Worm (Caenorhabditis elegans) whole organism, early embryonic: ENCODE results near the gene rabr-3.

ENCODE experiments used
- B0310.2 ChIP-seq: sonication (generic microtip); optimal IDR thresholded peaks from 2 replicates; lab custom pipeline; 2016; ENCODE audit warnings: mild to moderate bottlenecking, missing genetic modification characterization, missing compliant biosample characterization
- F13C5.2 ChIP-seq: sonication (generic microtip); optimal IDR thresholded peaks from 2 replicates; lab custom pipeline; 2017; ENCODE audit warnings: mild to moderate bottlenecking, missing genetic modification characterization, inconsistent platforms, missing compliant biosample characterization
- aly-1 ChIP-seq: sonication (generic microtip); optimal IDR thresholded peaks from 2 replicates; lab custom pipeline; 2016; ENCODE audit warnings: missing genetic modification characterization, missing compliant biosample characterization
- ama-1 ChIP-seq: fragments of 150-350 bp; optimal IDR thresholded peaks from 2 replicates; lab custom pipeline; 2014
- ceh-13 ChIP-seq: fragments of 200-800 bp; sonication (Bioruptor generic); optimal IDR thresholded peaks from 2 replicates; lab custom pipeline; 2018; ENCODE audit warnings: mild to moderate bottlenecking, missing genetic modification characterization, missing compliant biosample characterization
- ceh-36 ChIP-seq: sonication (generic microtip); optimal IDR thresholded peaks from 2 replicates; lab custom pipeline; 2016; ENCODE audit warnings: missing genetic modification characterization, inconsistent platforms, missing compliant biosample characterization
- ets-7 ChIP-seq: sonication (generic microtip); optimal IDR thresholded peaks from 2 replicates; lab custom pipeline; 2016; ENCODE audit warnings: missing genotype, missing genetic modification characterization, missing compliant biosample characterization
- flt-1 ChIP-seq: fragments of 200-800 bp; sonication (Bioruptor generic); IDR thresholded peaks from 2 replicates; pipeline ENCODE4 v1.3.6; 2022; ENCODE audit warnings: missing genetic modification characterization, missing compliant biosample characterization
- hmbx-1 ChIP-seq: sonication (generic microtip); optimal IDR thresholded peaks from 2 replicates; lab custom pipeline; 2016; ENCODE audit warnings: mild to moderate bottlenecking, missing genetic modification characterization, missing compliant biosample characterization
- hmg-4 ChIP-seq: fragments of 200-800 bp; sonication (Bioruptor generic); optimal IDR thresholded peaks from 2 replicates; lab custom pipeline; 2018; ENCODE audit warnings: mild to moderate bottlenecking, missing genetic modification characterization, missing compliant biosample characterization
- hnd-1 ChIP-seq: sonication (generic microtip); optimal IDR thresholded peaks from 2 replicates; lab custom pipeline; 2016; ENCODE audit warnings: missing genetic modification characterization, missing compliant biosample characterization
- pes-1 ChIP-seq: fragments of 200-800 bp; sonication (Bioruptor generic); IDR thresholded peaks from 2 replicates; pipeline ENCODE4 v1.3.6; 2022; ENCODE audit warnings: missing genetic modification reagents, missing genetic modification characterization, missing compliant biosample characterization
- scrt-1 ChIP-seq: fragments of 200-800 bp; sonication (Bioruptor generic); IDR thresholded peaks from 2 replicates; pipeline ENCODE4 v1.3.6; 2022; ENCODE audit warnings: missing genetic modification characterization, missing compliant biosample characterization
- sea-1 ChIP-seq: fragments of 200-800 bp; sonication (Bioruptor generic); conservative IDR thresholded peaks from 2 replicates; pipeline ENCODE4 v1.3.6; 2022; ENCODE audit warnings: missing genetic modification characterization, missing compliant biosample characterization
- tbx-11 ChIP-seq: fragments of 200-800 bp; sonication (Bioruptor generic); IDR thresholded peaks from 2 replicates; pipeline ENCODE4 v1.3.6; 2022; ENCODE audit warnings: missing genetic modification characterization, missing compliant biosample characterization
- tbx-37 ChIP-seq: fragments of 200-800 bp; sonication (Bioruptor generic); conservative IDR thresholded peaks from 2 replicates; pipeline ENCODE4 v1.3.6; 2022; ENCODE audit warnings: missing genetic modification reagents, missing genetic modification characterization, missing compliant biosample characterization
- tra-4 ChIP-seq: sonication (generic microtip); optimal IDR thresholded peaks from 2 replicates; lab custom pipeline; 2017; ENCODE audit warnings: missing genetic modification characterization, missing compliant biosample characterization

Gene rabr-3

ce11 chrV:16211713-16212112, 16.2 kb downstream of the rabr-3 start:
- TF ChIP-seq sea-1 (GFP tag; lab: Robert Waterston, UW) (no peak), scrt-1 (GFP tag; lab: Robert Waterston, UW) (no peak), hmbx-1 (tag; lab: Kevin White, UChicago) (no peak), hmg-4 (GFP tag; lab: Kevin White, UChicago) (no peak), aly-1 (tag; lab: Kevin White, UChicago) (no peak), ceh-13 (GFP tag; lab: Kevin White, UChicago) (no peak), ets-7 (no peak), tbx-11 (GFP tag; lab: Robert Waterston, UW) (no peak), F13C5.2 (tag; lab: Kevin White, UChicago) (no peak), flt-1 (no peak), hnd-1 (tag; lab: Kevin White, UChicago) (no peak), tbx-37 (GFP tag; lab: Robert Waterston, UW) (no peak), tra-4 (tag; lab: Kevin White, UChicago) (no peak), ama-1 (lab: Kevin White, UChicago) (no peak)

ce11 chrV:16213323-16213722, 17.8 kb downstream of the rabr-3 start:
- no peak for TF ChIP-seq B0310.2 (tag; lab: Kevin White, UChicago)
- no peak for TF ChIP-seq ets-7
- no peak for TF ChIP-seq hmg-4 (GFP tag; lab: Kevin White, UChicago)
- no peak for TF ChIP-seq F13C5.2 (tag; lab: Kevin White, UChicago)
- no peak for TF ChIP-seq hnd-1 (tag; lab: Kevin White, UChicago)
- no peak for TF ChIP-seq flt-1
- no peak for TF ChIP-seq tra-4 (tag; lab: Kevin White, UChicago)
- TF ChIP-seq hmbx-1 (tag; lab: Kevin White, UChicago) = no peak
- TF ChIP-seq scrt-1 (GFP tag; lab: Robert Waterston, UW) = no peak
- TF ChIP-seq ceh-13 (GFP tag; lab: Kevin White, UChicago) = no peak

ce11 chrV:16214505-16214904, 19.0 kb downstream of the rabr-3 start, which contains the start of gene F11A5.9:
TSS of gene F11A5.9 (plus strand) at chrV:16214890.
- TF ChIP-seq ets-7 = no peak
- no peak for TF ChIP-seq aly-1 (tag; lab: Kevin White, UChicago)
- TF ChIP-seq tbx-37 (GFP tag; lab: Robert Waterston, UW) = no peak
- TF ChIP-seq hmbx-1 (tag; lab: Kevin White, UChicago) = no peak
- no peak for TF ChIP-seq sea-1 (GFP tag; lab: Robert Waterston, UW)
- TF ChIP-seq tra-4 (tag; lab: Kevin White, UChicago) = no peak
- no peak for TF ChIP-seq ceh-36
- no peak for TF ChIP-seq F13C5.2 (tag; lab: Kevin White, UChicago)
- TF ChIP-seq scrt-1 (GFP tag; lab: Robert Waterston, UW) = no peak
- TF ChIP-seq pes-1 = no peak
- TF ChIP-seq hmg-4 (GFP tag; lab: Kevin White, UChicago) = no peak
- TF ChIP-seq B0310.2 (tag; lab: Kevin White, UChicago) = no peak

- TF ChIP-seq F13C5.2 (tag; lab: Kevin White, UChicago) (no peak), B0310.2 (tag; lab: Kevin White, UChicago) (no peak), scrt-1 (GFP tag; lab: Robert Waterston, UW) (no peak), hmg-4 (GFP tag; lab: Kevin White, UChicago) (no peak), hnd-1 (tag; lab: Kevin White, UChicago) (no peak), sea-1 (GFP tag; lab: Robert Waterston, UW) (no peak), aly-1 (tag; lab: Kevin White, UChicago) (no peak), tra-4 (tag; lab: Kevin White, UChicago) (no peak), tbx-11 (GFP tag; lab: Robert Waterston, UW) (no peak), tbx-37 (GFP tag; lab: Robert Waterston, UW) (no peak), ceh-36 (no peak), pes-1 (no peak), ceh-13 (GFP tag; lab: Kevin White, UChicago) (no peak), ama-1 (lab: Kevin White, UChicago) (no peak)
These were observed 23.0 kb downstream of the rabr-3 start, which contains the start of gene F11A5.15 for ce11 chrV:16218522-16218921. TSS of gene F11A5.15 (minus strand) at chrV:16218622.

- no peak for TF ChIP-seq tbx-11 (GFP tag; lab: Robert Waterston, UW)
- no peak for TF ChIP-seq tra-4 (tag; lab: Kevin White, UChicago)
- TF ChIP-seq ceh-36 = no peak
- no peak for TF ChIP-seq tbx-37 (GFP tag; lab: Robert Waterston, UW)
- no peak for TF ChIP-seq hmbx-1 (tag; lab: Kevin White, UChicago)
- TF ChIP-seq ceh-13 (GFP tag; lab: Kevin White, UChicago) = no peak
These were observed 23.7 kb downstream of the rabr-3 start, which contains the start of gene glc-1 for ce11 chrV:16218972-16219757. TSS of gene glc-1 (plus strand) at chrV:16219634.

- TF ChIP-seq tbx-37 (GFP tag; lab: Robert Waterston, UW) (no peak), tra-4 (tag; lab: Kevin White, UChicago) (no peak), hnd-1 (tag; lab: Kevin White, UChicago) (no peak), flt-1 (no peak), ets-7 (no peak), ceh-36 (no peak), tbx-11 (GFP tag; lab: Robert Waterston, UW) (no peak), ceh-13 (GFP tag; lab: Kevin White, UChicago) (no peak), F13C5.2 (tag; lab: Kevin White, UChicago) (no peak), sea-1 (GFP tag; lab: Robert Waterston, UW) (no peak), hmg-4 (GFP tag; lab: Kevin White, UChicago) (no peak), B0310.2 (tag; lab: Kevin White, UChicago) (no peak), aly-1 (tag; lab: Kevin White, UChicago) (no peak), scrt-1 (GFP tag; lab: Robert Waterston, UW) (no peak), pes-1 (no peak)
These were observed 24.5 kb downstream of the rabr-3 start for ce11 chrV:16220020-16220419.
